Fruit fly (Drosophila melanogaster): ENCODE results near the gene CG42717.
A peak's percentile ranks its signal among the peaks of the same experiment; 100 is the strongest.

The CG42717 gene

dm6 chr3L:16014515-16014914, 18.5 kb downstream of the CG42717 start (continued):
- no peak for TF ChIP-seq CG10209 (GFP tag; optimal IDR thresholded peaks at IDR 0.05)
- TF ChIP-seq CG9932 (GFP tag; IDR thresholded peaks at IDR 0.05) = no peak
- TF ChIP-seq Awh (GFP tag; IDR thresholded peaks at IDR 0.05) = peak; percentile 80
- peak; percentile 61 for TF ChIP-seq oc (tag; optimal IDR thresholded peaks at IDR 0.05)
- peak; percentile 50 for TF ChIP-seq CG15269 (tag; optimal IDR thresholded peaks at IDR 0.05)
- TF ChIP-seq crc (GFP tag; optimal IDR thresholded peaks at IDR 0.05) = no peak
- no peak for TF ChIP-seq CG32532 (GFP tag; IDR thresholded peaks at IDR 0.05)
- no peak for TF ChIP-seq Aef1 (GFP tag; IDR thresholded peaks at IDR 0.05)
- no peak for TF ChIP-seq ci (GFP tag; IDR thresholded peaks at IDR 0.05)
- TF ChIP-seq insv (GFP tag; optimal IDR thresholded peaks at IDR 0.05) = no peak
- no peak for TF ChIP-seq Adf1 (GFP tag; IDR thresholded peaks at IDR 0.05)
- 0 out of 3 replicates have a peak, but pooled peaks have one; percentile 6 for TF ChIP-seq zen2 (GFP tag; IDR thresholded peaks at IDR 0.05; ENCODE audit: partially characterized antibody)
- TF ChIP-seq abd-A (tag; optimal IDR thresholded peaks at IDR 0.05) = peak; percentile 97
- peak; percentile 48; the same call in 1 of the 2 replicates for TF ChIP-seq bowl (GFP tag; IDR thresholded peaks at IDR 0.05)

DNA sequence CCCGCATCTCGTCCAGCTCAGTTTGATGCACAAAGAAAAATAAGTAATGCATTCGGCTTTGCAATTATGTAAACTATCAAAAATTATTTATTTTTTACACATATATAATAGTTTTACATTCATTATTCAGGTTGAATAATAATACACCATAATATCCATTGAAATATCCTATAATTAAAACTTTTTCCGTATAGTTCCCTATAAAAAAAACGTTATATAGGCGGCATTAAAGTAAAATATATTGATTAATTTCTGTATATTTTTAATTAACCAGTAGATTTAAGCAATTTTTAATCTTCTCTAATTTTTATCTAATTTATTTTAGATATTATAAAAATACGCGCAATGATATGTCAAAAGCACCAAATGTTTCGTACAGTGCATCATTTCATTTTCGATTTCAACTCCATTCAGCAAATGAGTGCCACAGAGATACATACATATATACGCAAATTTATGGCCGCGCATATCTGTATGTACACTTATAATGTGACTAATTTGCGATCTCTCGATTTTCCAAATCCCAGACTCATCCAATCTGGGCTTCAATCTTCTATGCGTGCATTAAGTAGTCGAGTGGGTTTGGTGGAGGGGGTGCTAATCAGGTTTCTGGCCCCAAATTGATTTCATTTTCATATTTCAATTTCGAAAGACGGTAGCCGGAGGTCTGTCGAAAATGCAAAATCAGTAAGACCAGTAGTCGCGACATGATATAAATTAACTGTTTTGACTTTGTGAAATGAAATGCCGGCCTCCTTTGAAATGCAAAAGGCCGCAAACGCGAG, 19.6 kb downstream of the CG42717 start:
- TF ChIP-seq CG10431 (GFP tag; optimal IDR thresholded peaks at IDR 0.05) (no peak), nerfin-1 (tag; optimal IDR thresholded peaks at IDR 0.05) (no peak), chif (GFP tag; optimal IDR thresholded peaks at IDR 0.05) (no peak), Nf-YC (tag; optimal IDR thresholded peaks at IDR 0.05) (no peak), CG17829 (tag; optimal IDR thresholded peaks at IDR 0.05) (peak; percentile 57), unc-4 (GFP tag; IDR thresholded peaks at IDR 0.05; ENCODE audit: partially characterized antibody) (no peak), CG31441 (GFP tag; IDR thresholded peaks at IDR 0.05) (peak; percentile 63), CG12391 (tag; optimal IDR thresholded peaks at IDR 0.05) (peak; percentile 56), CoRest (tag; optimal IDR thresholded peaks at IDR 0.05) (peak; percentile 37), CG15696 (tag; optimal IDR thresholded peaks at IDR 0.05) (peak; percentile 49), ranshi (GFP tag; IDR thresholded peaks at IDR 0.05) (no peak), CG10979 (tag; optimal IDR thresholded peaks at IDR 0.05) (peak; percentile 35), Sry-β (GFP tag; optimal IDR thresholded peaks at IDR 0.05) (no peak), MTF-1 (GFP tag; optimal IDR thresholded peaks at IDR 0.05; ENCODE audit: borderline replicate concordance) (no peak), CG9437 (GFP tag; optimal IDR thresholded peaks at IDR 0.05) (peak; percentile 15), nmo (GFP tag; optimal IDR thresholded peaks at IDR 0.05) (peak; percentile 46), fd96Cb (tag; optimal IDR thresholded peaks at IDR 0.05) (peak; percentile 20), CG9215 (GFP tag; IDR thresholded peaks at IDR 0.05) (no peak), CG2116 (GFP tag; optimal IDR thresholded peaks at IDR 0.05) (no peak), CG4854 (GFP tag; optimal IDR thresholded peaks at IDR 0.05) (no peak), CG14710 (tag; optimal IDR thresholded peaks at IDR 0.05) (peak; percentile 48), CG12659 (GFP tag; optimal IDR thresholded peaks at IDR 0.05) (no peak), lola (GFP tag; optimal IDR thresholded peaks at IDR 0.05) (peak in 1 of 3 experiments; percentile 55), vvl (GFP tag; IDR thresholded peaks at IDR 0.05) (peak; percentile 63; the same call in 1 of the 2 replicates), CG7271 (tag; optimal IDR thresholded peaks at IDR 0.05) (peak; percentile 22), gcm2 (GFP tag; optimal IDR thresholded peaks at IDR 0.05) (no peak), CG9727 (GFP tag; optimal IDR thresholded peaks at IDR 0.05) (peak; percentile 27), CG18262 (tag; optimal IDR thresholded peaks at IDR 0.05) (peak; percentile 70), Oli (tag; optimal IDR thresholded peaks at IDR 0.05) (peak; percentile 28), corto (GFP tag; optimal IDR thresholded peaks at IDR 0.05) (no peak), ttk (GFP tag; IDR thresholded peaks at IDR 0.05) (no peak), seq (GFP tag; IDR thresholded peaks at IDR 0.05) (no peak), Aef1 (GFP tag; IDR thresholded peaks at IDR 0.05) (no peak), Ssrp (tag; optimal IDR thresholded peaks at IDR 0.05) (peak; percentile 33)

Data from whole organism, embryonic.